Worm (Caenorhabditis elegans) whole organism, L4 larva: ENCODE measurements around the gene ZK688.5.

Experiments
- ZK546.5 ChIP-seq, 2 experiments: sonication (generic microtip); optimal IDR thresholded peaks; 2 replicates each; lab custom pipeline; 2017; ENCODE audit warnings: missing biosample characterization in 2 of 2, missing genetic modification characterization in 2 of 2
- ceh-82 ChIP-seq: sonication (generic microtip); optimal IDR thresholded peaks from 2 replicates; lab custom pipeline; 2017; ENCODE audit warnings: missing biosample characterization, missing genetic modification characterization
- daf-8 ChIP-seq: fragments of 200-800 bp; sonication (Bioruptor generic); IDR thresholded peaks from 2 replicates; pipeline ENCODE4 v1.3.6; 2022; ENCODE audit warnings: missing genetic modification characterization, missing compliant biosample characterization
- fkh-10 ChIP-seq: fragments of 150-350 bp; optimal IDR thresholded peaks from 2 replicates; lab custom pipeline; 2014; ENCODE audit warnings: missing biosample characterization, missing genetic modification reagents, missing genetic modification characterization
- gei-8 ChIP-seq: fragments of 200-800 bp; sonication (Bioruptor generic); optimal IDR thresholded peaks from 2 replicates; lab custom pipeline; 2018; ENCODE audit warnings: mild to moderate bottlenecking, missing genetic modification characterization, missing compliant biosample characterization
- hmg-1.1 ChIP-seq: fragments of 200-800 bp; sonication (Bioruptor generic); IDR thresholded peaks from 2 replicates; pipeline ENCODE4 v1.3.6; 2022; ENCODE audit warnings: missing genetic modification reagents, missing genetic modification characterization, missing compliant biosample characterization
- lsy-2 ChIP-seq, 2 experiments: fragments of 150-350 bp in 1 of 2; sonication (generic microtip) in 1 of 2; optimal IDR thresholded peaks; 2 replicates each; lab custom pipeline; 2014 to 2017; ENCODE audit warnings: missing biosample characterization in 2 of 2, missing genetic modification characterization in 2 of 2
- unc-62 ChIP-seq, 3 experiments: fragments of 150-350 bp in 1 of 3; sonication (generic microtip); optimal IDR thresholded peaks in 2 of 3; peaks in 1 of 3; 1 replicate in 1 of 3; 2 replicates in 2 of 3; lab custom pipeline; 2014 to 2017; ENCODE audit warnings: missing biosample characterization in 3 of 3, missing genetic modification characterization in 3 of 3, missing genetic modification reagents in 3 of 3, missing genotype in 1 of 3

ce11 chrIII:7922207-7922606 lies 30.8 kb upstream of the ZK688.5 start, which contains the start of gene C29E4.17:
- TF ChIP-seq ceh-82 (tag; lab: Kevin White, UChicago) (no peak), hmg-1.1 (GFP tag; lab: Robert Waterston, UW) (no peak), fkh-10 (GFP tag; lab: Kevin White, UChicago) (no peak), lsy-2 (tag; optimal IDR thresholded peaks at IDR 0.05; lab: Kevin White, UChicago) (no peak), daf-8 (GFP tag; lab: Robert Waterston, UW) (no peak), gei-8 (GFP tag; lab: Kevin White, UChicago) (no peak), ZK546.5 (tag; optimal IDR thresholded peaks at IDR 0.05; lab: Kevin White, UChicago) (no peak), unc-62 (GFP tag; optimal IDR thresholded peaks at IDR 0.05 in 1 of 2; lab: Kevin White, UChicago) (no peak), unc-62 (tag; optimal IDR thresholded peaks at IDR 0.05; lab: Kevin White, UChicago) (no peak)
